Worm (Caenorhabditis elegans) whole organism, L2 larva: ENCODE data around the gene dpf-2.

Source experiments
- ama-1 ChIP-seq: fragments of 150-350 bp; optimal IDR thresholded peaks from 2 replicates; lab custom pipeline; 2018; ENCODE audit warnings: inconsistent platforms
- ztf-11 ChIP-seq: sonication (generic microtip); optimal IDR thresholded peaks from 2 replicates; lab custom pipeline; 2017; ENCODE audit warnings: missing biosample characterization, missing genetic modification characterization

- TF ChIP-seq ama-1 (lab: Kevin White, UChicago): no peak
- no peak for TF ChIP-seq ztf-11 (tag; lab: Kevin White, UChicago)
Measured at ce11 chrX:14813398-14813797, 18.2 kb upstream of the dpf-2 start.
